Fruit fly (Drosophila melanogaster) whole organism: ENCODE results near the gene wisp.

ENCODE experiments used
- Dll ChIP-seq: fragments of >200 bp; optimal IDR thresholded peaks from 2 replicates; lab custom pipeline; 2017
- EcR ChIP-seq, 2 experiments: fragments of >200 bp; optimal IDR thresholded peaks; 2 replicates each; lab custom pipeline; 2017; ENCODE audit warnings: missing biosample characterization in 2 of 2, missing genetic modification characterization in 2 of 2, missing genetic modification reagents in 2 of 2
- pan ChIP-seq: fragments of >200 bp; optimal IDR thresholded peaks from 2 replicates; lab custom pipeline; 2017

- TF ChIP-seq Dll (no peak), EcR (GFP tag; optimal IDR thresholded peaks at IDR 0.05; lab: Kevin White, UChicago) (no peak), pan (lab: Kevin White, UChicago) (no peak)
Measured at dm6 chrX:11893643-11894042, at the start of gene wisp.
